Worm (Caenorhabditis elegans) whole organism, early embryonic: ENCODE measurements around the gene C06C6.7.

Experiments
- B0310.2 ChIP-seq: sonication (generic microtip); optimal IDR thresholded peaks from 2 replicates; lab custom pipeline; 2016; ENCODE audit warnings: mild to moderate bottlenecking, missing genetic modification characterization, missing compliant biosample characterization
- F13C5.2 ChIP-seq: sonication (generic microtip); optimal IDR thresholded peaks from 2 replicates; lab custom pipeline; 2017; ENCODE audit warnings: mild to moderate bottlenecking, missing genetic modification characterization, inconsistent platforms, missing compliant biosample characterization
- aly-1 ChIP-seq: sonication (generic microtip); optimal IDR thresholded peaks from 2 replicates; lab custom pipeline; 2016; ENCODE audit warnings: missing genetic modification characterization, missing compliant biosample characterization
- ama-1 ChIP-seq: fragments of 150-350 bp; optimal IDR thresholded peaks from 2 replicates; lab custom pipeline; 2014
- ceh-13 ChIP-seq: fragments of 200-800 bp; sonication (Bioruptor generic); optimal IDR thresholded peaks from 2 replicates; lab custom pipeline; 2018; ENCODE audit warnings: mild to moderate bottlenecking, missing genetic modification characterization, missing compliant biosample characterization
- ceh-36 ChIP-seq: sonication (generic microtip); optimal IDR thresholded peaks from 2 replicates; lab custom pipeline; 2016; ENCODE audit warnings: missing genetic modification characterization, inconsistent platforms, missing compliant biosample characterization
- ets-7 ChIP-seq: sonication (generic microtip); optimal IDR thresholded peaks from 2 replicates; lab custom pipeline; 2016; ENCODE audit warnings: missing genotype, missing genetic modification characterization, missing compliant biosample characterization
- flt-1 ChIP-seq: fragments of 200-800 bp; sonication (Bioruptor generic); IDR thresholded peaks from 2 replicates; pipeline ENCODE4 v1.3.6; 2022; ENCODE audit warnings: missing genetic modification characterization, missing compliant biosample characterization
- hmbx-1 ChIP-seq: sonication (generic microtip); optimal IDR thresholded peaks from 2 replicates; lab custom pipeline; 2016; ENCODE audit warnings: mild to moderate bottlenecking, missing genetic modification characterization, missing compliant biosample characterization
- hmg-4 ChIP-seq: fragments of 200-800 bp; sonication (Bioruptor generic); optimal IDR thresholded peaks from 2 replicates; lab custom pipeline; 2018; ENCODE audit warnings: mild to moderate bottlenecking, missing genetic modification characterization, missing compliant biosample characterization
- hnd-1 ChIP-seq: sonication (generic microtip); optimal IDR thresholded peaks from 2 replicates; lab custom pipeline; 2016; ENCODE audit warnings: missing genetic modification characterization, missing compliant biosample characterization
- pes-1 ChIP-seq: fragments of 200-800 bp; sonication (Bioruptor generic); IDR thresholded peaks from 2 replicates; pipeline ENCODE4 v1.3.6; 2022; ENCODE audit warnings: missing genetic modification reagents, missing genetic modification characterization, missing compliant biosample characterization
- scrt-1 ChIP-seq: fragments of 200-800 bp; sonication (Bioruptor generic); IDR thresholded peaks from 2 replicates; pipeline ENCODE4 v1.3.6; 2022; ENCODE audit warnings: missing genetic modification characterization, missing compliant biosample characterization
- sea-1 ChIP-seq: fragments of 200-800 bp; sonication (Bioruptor generic); conservative IDR thresholded peaks from 2 replicates; pipeline ENCODE4 v1.3.6; 2022; ENCODE audit warnings: missing genetic modification characterization, missing compliant biosample characterization
- tbx-11 ChIP-seq: fragments of 200-800 bp; sonication (Bioruptor generic); IDR thresholded peaks from 2 replicates; pipeline ENCODE4 v1.3.6; 2022; ENCODE audit warnings: missing genetic modification characterization, missing compliant biosample characterization
- tbx-37 ChIP-seq: fragments of 200-800 bp; sonication (Bioruptor generic); conservative IDR thresholded peaks from 2 replicates; pipeline ENCODE4 v1.3.6; 2022; ENCODE audit warnings: missing genetic modification reagents, missing genetic modification characterization, missing compliant biosample characterization
- tra-4 ChIP-seq: sonication (generic microtip); optimal IDR thresholded peaks from 2 replicates; lab custom pipeline; 2017; ENCODE audit warnings: missing genetic modification characterization, missing compliant biosample characterization

Gene C06C6.7

ce11 chrV:15959456-15959855, 32.5 kb upstream of the C06C6.7 start:
- TF ChIP-seq aly-1 (tag; lab: Kevin White, UChicago) (no peak), ets-7 (no peak), scrt-1 (no peak), hnd-1 (no peak), pes-1 (no peak), tra-4 (tag; lab: Kevin White, UChicago) (no peak), hmg-4 (GFP tag; lab: Kevin White, UChicago) (no peak), tbx-11 (GFP tag; lab: Robert Waterston, UW) (no peak), sea-1 (no peak), ama-1 (lab: Kevin White, UChicago) (no peak), flt-1 (GFP tag; lab: Robert Waterston, UW) (no peak), tbx-37 (GFP tag; lab: Robert Waterston, UW) (no peak)

DNA sequence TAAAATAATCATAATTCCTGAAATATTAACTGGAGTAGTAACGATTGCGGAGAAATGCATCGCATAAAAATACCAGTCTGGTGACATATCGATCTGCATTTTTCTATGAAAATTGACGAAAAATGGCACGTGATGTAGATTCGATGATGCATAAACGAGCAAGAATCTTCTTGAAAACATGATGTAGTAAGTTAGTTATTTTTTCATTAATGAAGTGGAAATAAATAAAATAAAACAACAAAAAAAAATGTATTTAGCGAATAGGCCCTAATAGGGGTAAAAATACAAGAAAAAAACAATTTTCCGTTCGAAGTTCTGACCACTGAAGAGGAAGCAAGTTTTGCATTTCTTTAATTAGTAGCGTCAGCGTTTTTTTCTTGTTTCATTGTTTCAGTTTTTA, 26.8 kb upstream of the C06C6.7 start, which contains the start of gene sri-2:
Gene sri-2, minus strand, starts transcription at position 101 of the 400 bp plus-strand sequence.
- TF ChIP-seq tbx-37 (GFP tag; lab: Robert Waterston, UW) (no peak), B0310.2 (tag; lab: Kevin White, UChicago) (no peak), flt-1 (GFP tag; lab: Robert Waterston, UW) (no peak), ets-7 (no peak), hmbx-1 (tag; lab: Kevin White, UChicago) (no peak), ama-1 (lab: Kevin White, UChicago) (no peak), tra-4 (tag; lab: Kevin White, UChicago) (no peak), aly-1 (tag; lab: Kevin White, UChicago) (no peak), hmg-4 (GFP tag; lab: Kevin White, UChicago) (no peak), F13C5.2 (no peak), tbx-11 (GFP tag; lab: Robert Waterston, UW) (no peak), ceh-13 (no peak), scrt-1 (no peak), pes-1 (no peak), sea-1 (no peak), ceh-36 (tag; lab: Kevin White, UChicago) (no peak), hnd-1 (no peak)

ce11 chrV:15967542-15967941, 24.4 kb upstream of the C06C6.7 start, which contains the start of gene sri-1:
Gene sri-1, minus strand, starts transcription at chrV:15967642.
- TF ChIP-seq B0310.2 (tag; lab: Kevin White, UChicago) (no peak), F13C5.2 (no peak), sea-1 (no peak), ceh-13 (no peak), ceh-36 (tag; lab: Kevin White, UChicago) (no peak), ets-7 (no peak), aly-1 (tag; lab: Kevin White, UChicago) (no peak), pes-1 (no peak), hnd-1 (no peak), scrt-1 (no peak), tbx-11 (GFP tag; lab: Robert Waterston, UW) (no peak), tbx-37 (GFP tag; lab: Robert Waterston, UW) (no peak)

ce11 chrV:15969653-15970052, 22.3 kb upstream of the C06C6.7 start, which contains the start of gene F36G9.7:
Gene F36G9.7, minus strand, starts transcription at chrV:15969753.
- TF ChIP-seq scrt-1 (no peak), hmbx-1 (tag; lab: Kevin White, UChicago) (no peak)

DNA sequence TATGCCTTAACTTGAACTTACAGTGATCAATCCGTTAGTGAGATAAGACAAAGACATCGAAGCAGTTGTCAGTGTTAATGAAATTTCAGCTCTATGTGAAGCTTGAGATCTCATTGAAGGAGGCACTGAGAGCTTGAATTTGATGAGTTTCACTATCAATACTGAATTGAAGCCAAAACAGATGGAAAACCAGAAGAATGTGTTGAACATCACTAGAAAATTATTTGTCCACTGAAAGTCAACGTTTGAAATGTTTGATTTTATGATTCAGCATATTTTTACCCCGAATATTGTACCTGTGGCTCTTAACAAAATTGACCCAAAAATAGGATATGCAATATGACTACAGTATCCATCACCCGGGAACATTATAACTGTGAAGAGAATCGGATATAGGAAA, 21.1 kb upstream of the C06C6.7 start:
- no peak for TF ChIP-seq hmbx-1 (tag; lab: Kevin White, UChicago)
- no peak for TF ChIP-seq B0310.2 (tag; lab: Kevin White, UChicago)
- TF ChIP-seq tra-4 (tag; lab: Kevin White, UChicago) = no peak
- no peak for TF ChIP-seq ceh-36 (tag; lab: Kevin White, UChicago)
- no peak for TF ChIP-seq pes-1

ce11 chrV:15972484-15972883, 19.5 kb upstream of the C06C6.7 start, which contains the start of gene sru-23:
Gene sru-23, minus strand, starts transcription at chrV:15972584.
- TF ChIP-seq flt-1 (GFP tag; lab: Robert Waterston, UW) = no peak
- no peak for TF ChIP-seq tbx-37 (GFP tag; lab: Robert Waterston, UW)
- TF ChIP-seq hmg-4 (GFP tag; lab: Kevin White, UChicago) = no peak
- no peak for TF ChIP-seq B0310.2 (tag; lab: Kevin White, UChicago)
- TF ChIP-seq tra-4 (tag; lab: Kevin White, UChicago) = no peak
- TF ChIP-seq tbx-11 (GFP tag; lab: Robert Waterston, UW) = no peak
- TF ChIP-seq sea-1 = no peak
- TF ChIP-seq hmbx-1 (tag; lab: Kevin White, UChicago) = no peak
- TF ChIP-seq aly-1 (tag; lab: Kevin White, UChicago) = no peak
- TF ChIP-seq hnd-1 = no peak
- TF ChIP-seq ama-1 (lab: Kevin White, UChicago) = no peak
- no peak for TF ChIP-seq pes-1
- TF ChIP-seq ceh-36 (tag; lab: Kevin White, UChicago) = no peak

DNA sequence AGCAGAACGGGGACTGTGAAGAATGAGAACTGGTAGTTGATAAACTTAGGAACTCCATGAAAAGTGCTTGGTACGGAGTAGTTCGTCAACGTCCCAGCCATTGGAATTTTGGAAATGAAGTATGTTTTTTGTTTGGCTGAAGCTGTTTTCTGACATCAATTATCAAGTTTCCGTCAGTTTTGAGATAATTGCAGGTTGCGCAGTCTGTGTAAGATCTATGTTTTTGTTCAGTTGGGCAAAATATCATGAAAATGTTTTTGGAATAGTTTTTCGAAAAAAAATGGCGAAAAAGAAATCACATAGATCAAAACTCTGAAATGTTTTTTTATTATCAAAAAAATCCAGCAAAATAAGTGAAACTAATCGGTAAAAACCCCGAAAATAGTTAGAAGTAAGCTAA, 17.1 kb upstream of the C06C6.7 start, which contains the start of gene sru-22:
Gene sru-22, minus strand, starts transcription at position 101 of the 400 bp plus-strand sequence.
- TF ChIP-seq hmbx-1 (tag; lab: Kevin White, UChicago) (no peak), tbx-11 (GFP tag; lab: Robert Waterston, UW) (no peak)

- TF ChIP-seq scrt-1 (no peak), ama-1 (lab: Kevin White, UChicago) (no peak), sea-1 (no peak), F13C5.2 (no peak), pes-1 (no peak), B0310.2 (tag; lab: Kevin White, UChicago) (no peak), ceh-36 (tag; lab: Kevin White, UChicago) (no peak), ceh-13 (no peak), hmg-4 (GFP tag; lab: Kevin White, UChicago) (no peak), tbx-11 (GFP tag; lab: Robert Waterston, UW) (no peak), flt-1 (GFP tag; lab: Robert Waterston, UW) (no peak), tbx-37 (GFP tag; lab: Robert Waterston, UW) (no peak), hnd-1 (no peak), aly-1 (tag; lab: Kevin White, UChicago) (no peak), hmbx-1 (tag; lab: Kevin White, UChicago) (no peak), tra-4 (tag; lab: Kevin White, UChicago) (no peak), ets-7 (no peak)
Observed at ce11 chrV:15975845-15976244, 16.1 kb upstream of the C06C6.7 start, which contains the start of gene clec-232. Gene clec-232, plus strand, starts transcription at chrV:15976145.
